Fruit fly (Drosophila melanogaster) Kc167 (cell line): ENCODE results near the gene Nedd4.

Experiments
- Myc ChIP-seq: fragments of >200 bp; optimal IDR thresholded peaks from 2 replicates; lab custom pipeline; 2017; ENCODE audit warnings: missing external identifiers
- Sin3A ChIP-seq: fragments of >200 bp; optimal IDR thresholded peaks from 2 replicates; lab custom pipeline; 2018; ENCODE audit warnings: missing external identifiers
- h ChIP-seq: fragments of >200 bp; optimal IDR thresholded peaks from 3 replicates; lab custom pipeline; 2018; ENCODE audit warnings: missing external identifiers
- insv ChIP-seq: fragments of >200 bp; optimal IDR thresholded peaks from 3 replicates; lab custom pipeline; 2018; ENCODE audit warnings: missing external identifiers
- psq ChIP-seq: fragments of >200 bp; optimal IDR thresholded peaks from 2 replicates; lab custom pipeline; 2017; ENCODE audit warnings: missing external identifiers
- ttk ChIP-seq: sonication (Bioruptor generic); optimal IDR thresholded peaks from 2 replicates; lab custom pipeline; 2017; ENCODE audit warnings: missing external identifiers

- TF ChIP-seq h = no peak
- no peak for TF ChIP-seq insv (lab: Kevin White, UChicago)
- TF ChIP-seq psq (lab: Kevin White, UChicago) = no peak
- no peak for TF ChIP-seq Sin3A
- no peak for TF ChIP-seq ttk (lab: Kevin White, UChicago)
- TF ChIP-seq Myc (lab: Kevin White, UChicago) = no peak
Observed at dm6 chr3L:17588686-17589085, 58.8 kb downstream of the Nedd4 start.
